Worm (Caenorhabditis elegans) whole organism, L2 larva: ENCODE data around the gene far-4.

Source experiments
- F13H6.1 ChIP-seq: sonication (generic microtip); optimal IDR thresholded peaks from 2 replicates; lab custom pipeline; 2016; ENCODE audit warnings: missing genetic modification characterization, missing compliant biosample characterization
- R02D3.7 ChIP-seq: fragments of 150-350 bp; optimal IDR thresholded peaks from 2 replicates; lab custom pipeline; 2014; ENCODE audit warnings: missing biosample characterization, missing genetic modification characterization
- Y55F3AM.14 ChIP-seq: fragments of 200-800 bp; sonication (Bioruptor generic); optimal IDR thresholded peaks from 2 replicates; lab custom pipeline; 2018; ENCODE audit warnings: mild to moderate bottlenecking, missing genetic modification characterization, missing compliant biosample characterization
- ZK546.5 ChIP-seq: sonication (generic microtip); optimal IDR thresholded peaks from 2 replicates; lab custom pipeline; 2017; ENCODE audit warnings: missing biosample characterization, missing genetic modification characterization
- alr-1 ChIP-seq: fragments of 150-350 bp; optimal IDR thresholded peaks from 2 replicates; lab custom pipeline; 2014; ENCODE audit warnings: missing biosample characterization, missing genetic modification characterization
- ama-1 ChIP-seq: fragments of 150-350 bp; optimal IDR thresholded peaks from 2 replicates; lab custom pipeline; 2018; ENCODE audit warnings: inconsistent platforms
- ceh-16 ChIP-seq: fragments of 150-350 bp; optimal IDR thresholded peaks from 2 replicates; lab custom pipeline; 2014; ENCODE audit warnings: missing biosample characterization, missing genetic modification characterization
- ceh-82 ChIP-seq: fragments of 150-350 bp; optimal IDR thresholded peaks from 2 replicates; lab custom pipeline; 2014; ENCODE audit warnings: missing biosample characterization, missing genetic modification characterization
- crh-2 ChIP-seq: sonication (generic microtip); optimal IDR thresholded peaks from 2 replicates; lab custom pipeline; 2017; ENCODE audit warnings: missing biosample characterization, missing genetic modification characterization
- dmd-4 ChIP-seq: sonication (generic microtip); optimal IDR thresholded peaks from 2 replicates; lab custom pipeline; 2017; ENCODE audit warnings: missing biosample characterization, missing genetic modification characterization
- egl-27 ChIP-seq: sonication (generic microtip); optimal IDR thresholded peaks from 3 replicates; lab custom pipeline; 2017; ENCODE audit warnings: missing biosample characterization, missing genetic modification reagents, missing genetic modification characterization
- elt-3 ChIP-seq: sonication (generic microtip); optimal IDR thresholded peaks from 2 replicates; lab custom pipeline; 2017; ENCODE audit warnings: missing biosample characterization, missing genetic modification characterization
- fos-1 ChIP-seq: fragments of 150-350 bp; optimal IDR thresholded peaks from 2 replicates; lab custom pipeline; 2014; ENCODE audit warnings: missing biosample characterization, missing genetic modification characterization
- lin-11 ChIP-seq: fragments of 150-350 bp; sonication (generic microtip); optimal IDR thresholded peaks from 2 replicates; lab custom pipeline; 2014; ENCODE audit warnings: missing biosample characterization, missing genetic modification characterization, inconsistent platforms, mixed read lengths
- lin-39 ChIP-seq: fragments of 150-350 bp; optimal IDR thresholded peaks from 2 replicates; lab custom pipeline; 2014; ENCODE audit warnings: missing biosample characterization, missing genetic modification reagents, missing genetic modification characterization
- mbf-1 ChIP-seq: sonication (generic microtip); optimal IDR thresholded peaks from 2 replicates; lab custom pipeline; 2017; ENCODE audit warnings: missing biosample characterization, missing genetic modification characterization
- mdl-1 ChIP-seq, 2 experiments: fragments of 150-350 bp in 1 of 2; sonication (generic microtip) in 1 of 2; optimal IDR thresholded peaks; 2 replicates each; lab custom pipeline; 2017; ENCODE audit warnings: missing biosample characterization in 2 of 2, missing genetic modification characterization in 2 of 2
- nhr-10 ChIP-seq: sonication (generic microtip); optimal IDR thresholded peaks from 2 replicates; lab custom pipeline; 2017; ENCODE audit warnings: missing biosample characterization, missing genetic modification characterization
- nhr-129 ChIP-seq: fragments of 150-350 bp; optimal IDR thresholded peaks from 2 replicates; lab custom pipeline; 2014; ENCODE audit warnings: missing biosample characterization, missing genetic modification characterization
- nhr-23 ChIP-seq: fragments of 150-350 bp; optimal IDR thresholded peaks from 2 replicates; lab custom pipeline; 2014; ENCODE audit warnings: missing biosample characterization, missing genetic modification reagents, missing genetic modification characterization
- nhr-237 ChIP-seq: fragments of 150-350 bp; optimal IDR thresholded peaks from 2 replicates; lab custom pipeline; 2014; ENCODE audit warnings: missing biosample characterization, missing genetic modification characterization
- nhr-25 ChIP-seq: fragments of 150-350 bp; sonication (generic microtip); optimal IDR thresholded peaks from 3 replicates; lab custom pipeline; 2014; ENCODE audit warnings: missing biosample characterization, missing genetic modification characterization
- nhr-6 ChIP-seq: fragments of 150-350 bp; optimal IDR thresholded peaks from 2 replicates; lab custom pipeline; 2014; ENCODE audit warnings: missing biosample characterization, missing genetic modification characterization
- nhr-77 ChIP-seq: fragments of 150-350 bp; optimal IDR thresholded peaks from 2 replicates; lab custom pipeline; 2014; ENCODE audit warnings: missing biosample characterization, missing genetic modification characterization
- peb-1 ChIP-seq: fragments of 150-350 bp; optimal IDR thresholded peaks from 2 replicates; lab custom pipeline; 2014; ENCODE audit warnings: missing biosample characterization, missing genetic modification characterization
- sem-4 ChIP-seq: fragments of 150-350 bp; optimal IDR thresholded peaks from 2 replicates; lab custom pipeline; 2014; ENCODE audit warnings: missing biosample characterization, missing genetic modification reagents, missing genetic modification characterization
- skn-1 ChIP-seq: sonication (generic microtip); optimal IDR thresholded peaks from 2 replicates; lab custom pipeline; 2017; ENCODE audit warnings: missing biosample characterization, missing genetic modification characterization
- sma-3 ChIP-seq: sonication (generic microtip); optimal IDR thresholded peaks from 2 replicates; lab custom pipeline; 2016; ENCODE audit warnings: missing genetic modification reagents, missing genetic modification characterization, missing compliant biosample characterization
- sma-9 ChIP-seq, 2 experiments: fragments of 150-350 bp in 1 of 2; sonication (generic microtip) in 1 of 2; optimal IDR thresholded peaks; 2 replicates each; lab custom pipeline; 2014 to 2016; ENCODE audit warnings: missing genetic modification characterization in 2 of 2, mild to moderate bottlenecking in 1 of 2, missing biosample characterization in 1 of 2, missing compliant biosample characterization in 1 of 2, missing genetic modification reagents in 1 of 2, moderate library complexity in 1 of 2
- snpc-4 ChIP-seq: fragments of 150-350 bp; optimal IDR thresholded peaks from 2 replicates; lab custom pipeline; 2014; ENCODE audit warnings: missing biosample characterization, missing genetic modification characterization
- unc-39 ChIP-seq: fragments of 150-350 bp; optimal IDR thresholded peaks from 2 replicates; lab custom pipeline; 2014; ENCODE audit warnings: missing biosample characterization, missing genetic modification characterization
- unc-55 ChIP-seq: fragments of 150-350 bp; sonication (generic microtip); optimal IDR thresholded peaks from 3 replicates; lab custom pipeline; 2014; ENCODE audit warnings: missing biosample characterization, missing genetic modification reagents, missing genetic modification characterization
- unc-62 ChIP-seq: fragments of 150-350 bp; optimal IDR thresholded peaks from 2 replicates; lab custom pipeline; 2014; ENCODE audit warnings: missing biosample characterization, missing genetic modification reagents, missing genetic modification characterization
- ztf-1 ChIP-seq: fragments of 200-800 bp; sonication (Bioruptor generic); conservative IDR thresholded peaks from 2 replicates; pipeline ENCODE4 v1.3.6; 2022; ENCODE audit warnings: missing genetic modification characterization, missing compliant biosample characterization
- ztf-4 ChIP-seq: fragments of 150-350 bp; optimal IDR thresholded peaks from 2 replicates; lab custom pipeline; 2014; ENCODE audit warnings: missing biosample characterization, missing genetic modification characterization

The far-4 gene

ce11 chrV:13002070-13002469, 2.6 kb upstream of the far-4 start, which contains the start of gene inft-2:
inft-2 (plus strand) TSS chrV:13002317.
- TF ChIP-seq fos-1 (tag; lab: Kevin White, UChicago) (peak; percentile 27), nhr-237 (tag; lab: Kevin White, UChicago) (no peak)

ce11 chrV:13000068-13000467, 609 bp upstream of the far-4 start:
- no peak for TF ChIP-seq snpc-4 (tag; lab: Kevin White, UChicago)
- no peak for TF ChIP-seq ceh-16 (tag; lab: Kevin White, UChicago)
- TF ChIP-seq unc-62 (GFP tag; lab: Kevin White, UChicago): no peak
- no peak for TF ChIP-seq sma-9 (GFP tag; optimal IDR thresholded peaks at IDR 0.05; lab: Kevin White, UChicago)
- TF ChIP-seq sma-9 (tag; optimal IDR thresholded peaks at IDR 0.05; lab: Kevin White, UChicago): no peak
- no peak for TF ChIP-seq Y55F3AM.14
- TF ChIP-seq nhr-129 (tag; lab: Kevin White, UChicago): no peak
- TF ChIP-seq unc-39: no peak
- no peak for TF ChIP-seq ztf-1 (GFP tag; lab: Robert Waterston, UW)
- no peak for TF ChIP-seq skn-1 (tag; lab: Kevin White, UChicago)
- no peak for TF ChIP-seq fos-1 (tag; lab: Kevin White, UChicago)
- TF ChIP-seq ZK546.5 (tag; lab: Kevin White, UChicago): no peak
- no peak for TF ChIP-seq lin-11 (tag; lab: Kevin White, UChicago)
- TF ChIP-seq lin-39 (tag; lab: Kevin White, UChicago): no peak
- no peak for TF ChIP-seq mbf-1 (tag; lab: Kevin White, UChicago)
- TF ChIP-seq F13H6.1 (tag; lab: Kevin White, UChicago): no peak
- no peak for TF ChIP-seq alr-1 (tag; lab: Kevin White, UChicago)
- TF ChIP-seq, all 48 proteins: peak for 0

ce11 chrV:12997422-12997821, 2.0 kb downstream of the far-4 start, which contains the start of gene far-3:
far-3 (minus strand) TSS chrV:12997522.
- TF ChIP-seq nhr-77: no peak
- TF ChIP-seq ZK546.5 (tag; lab: Kevin White, UChicago): no peak
- TF ChIP-seq nhr-6 (tag; lab: Kevin White, UChicago): no peak
- no peak for TF ChIP-seq ztf-4 (tag; lab: Kevin White, UChicago)
- TF ChIP-seq mdl-1 (tag; optimal IDR thresholded peaks at IDR 0.05; lab: Kevin White, UChicago): no peak
- no peak for TF ChIP-seq elt-3 (tag; lab: Kevin White, UChicago)
- no peak for TF ChIP-seq mbf-1 (tag; lab: Kevin White, UChicago)
- no peak for TF ChIP-seq peb-1
- no peak for TF ChIP-seq unc-55 (GFP tag; lab: Kevin White, UChicago)

ce11 chrV:12995269-12995668, 4.2 kb downstream of the far-4 start, which contains the start of gene far-5:
far-5 (plus strand) TSS chrV:12995569.
- TF ChIP-seq ama-1 (lab: Kevin White, UChicago): no peak
- TF ChIP-seq sma-3 (GFP tag; lab: Kevin White, UChicago): no peak
- no peak for TF ChIP-seq lin-11 (tag; lab: Kevin White, UChicago)
- no peak for TF ChIP-seq nhr-10 (tag; lab: Kevin White, UChicago)
- TF ChIP-seq crh-2 (tag; lab: Kevin White, UChicago): no peak
- no peak for TF ChIP-seq nhr-77
- no peak for TF ChIP-seq sem-4 (tag; lab: Kevin White, UChicago)
- no peak for TF ChIP-seq ceh-16 (tag; lab: Kevin White, UChicago)
- TF ChIP-seq fos-1 (tag; lab: Kevin White, UChicago): no peak
- no peak for TF ChIP-seq egl-27 (tag; lab: Kevin White, UChicago)
- no peak for TF ChIP-seq nhr-23
- no peak for TF ChIP-seq unc-62 (GFP tag; lab: Kevin White, UChicago)
- TF ChIP-seq unc-39: no peak
- no peak for TF ChIP-seq skn-1 (tag; lab: Kevin White, UChicago)
- TF ChIP-seq ztf-4 (tag; lab: Kevin White, UChicago): no peak
- TF ChIP-seq ceh-82 (tag; lab: Kevin White, UChicago): no peak
- TF ChIP-seq R02D3.7 (tag; lab: Kevin White, UChicago): no peak
- TF ChIP-seq, all 48 proteins: peak for 0

ce11 chrV:12992891-12993290, 6.6 kb downstream of the far-4 start, which contains the start of the genes F15B9.11 and dsl-7:
F15B9.11 (minus strand) TSS chrV:12992895.
dsl-7 (plus strand) TSS chrV:12993150.
- peak; percentile 77 for TF ChIP-seq nhr-25
- no peak for TF ChIP-seq F13H6.1 (tag; lab: Kevin White, UChicago)
- TF ChIP-seq dmd-4: no peak
- TF ChIP-seq alr-1 (tag; lab: Kevin White, UChicago): no peak
